Worm (Caenorhabditis elegans): ENCODE data around the gene F33D4.6.

ce11 chrIV:7727258-7727657 is 9.4 kb upstream of the F33D4.6 start:
- no peak for TF ChIP-seq ama-1 (optimal IDR thresholded peaks at IDR 0.05)
- TF ChIP-seq ceh-9 (tag; optimal IDR thresholded peaks at IDR 0.05): no peak
- no peak for TF ChIP-seq pha-4 (tag; optimal IDR thresholded peaks at IDR 0.05)
- no peak for TF ChIP-seq ztf-11 (tag; optimal IDR thresholded peaks at IDR 0.05)
- TF ChIP-seq unc-39 (tag; optimal IDR thresholded peaks at IDR 0.05): no peak
- no peak for TF ChIP-seq zag-1 (tag; optimal IDR thresholded peaks at IDR 0.05)
- no peak for TF ChIP-seq egl-5 (tag; optimal IDR thresholded peaks at IDR 0.05)
- no peak for TF ChIP-seq elt-2 (tag; optimal IDR thresholded peaks at IDR 0.05)
- no peak for TF ChIP-seq mml-1 (tag; optimal IDR thresholded peaks at IDR 0.05)

All from whole organism, L3 larva.